Fruit fly (Drosophila melanogaster) whole organism, embryonic: ENCODE data around the gene Tsp33B.

Source experiments
- Abd-B ChIP-seq: fragments of 200-800 bp; sonication (Bioruptor generic); optimal IDR thresholded peaks from 2 replicates; lab custom pipeline; 2018; ENCODE audit warnings: missing biosample characterization, mild to moderate bottlenecking, missing genetic modification characterization, moderate library complexity
- Aef1 ChIP-seq: fragments of 200-800 bp; sonication (Bioruptor generic); IDR thresholded peaks from 3 replicates; pipeline ENCODE4 v1.3.6; 2022; ENCODE audit warnings: missing biosample characterization, missing genetic modification characterization
- Bgb ChIP-seq: fragments of 200-800 bp; sonication (Bioruptor generic); IDR thresholded peaks from 2 replicates; pipeline ENCODE4 v1.3.6; 2022; ENCODE audit warnings: missing biosample characterization, missing genetic modification characterization; ENCODE audit not compliant: partially characterized antibody
- CG11560 ChIP-seq: fragments of 200-800 bp; sonication (Bioruptor generic); IDR thresholded peaks from 3 replicates; pipeline ENCODE4 v1.3.6; 2022; ENCODE audit warnings: missing biosample characterization, missing genetic modification characterization
- CG13894 ChIP-seq: fragments of 200-800 bp; sonication (Bioruptor generic); optimal IDR thresholded peaks from 3 replicates; lab custom pipeline; 2018; ENCODE audit warnings: missing biosample characterization, mild to moderate bottlenecking, missing genetic modification characterization, moderate library complexity
- CG15479 ChIP-seq: fragments of 200-800 bp; sonication (Bioruptor generic); optimal IDR thresholded peaks from 3 replicates; lab custom pipeline; 2019; ENCODE audit warnings: missing biosample characterization, mild to moderate bottlenecking, missing genetic modification characterization, moderate library complexity
- CG17359 ChIP-seq: fragments of 200-800 bp; sonication (Bioruptor generic); optimal IDR thresholded peaks from 3 replicates; lab custom pipeline; 2018; ENCODE audit warnings: missing biosample characterization, mild to moderate bottlenecking, missing genetic modification characterization, moderate library complexity
- CG1832 ChIP-seq: fragments of 200-800 bp; sonication (Bioruptor generic); optimal IDR thresholded peaks from 2 replicates; lab custom pipeline; 2017; ENCODE audit warnings: missing biosample characterization, mild to moderate bottlenecking, missing genetic modification characterization, inconsistent platforms
- CG2889 ChIP-seq: fragments of 200-800 bp; sonication (Bioruptor generic); IDR thresholded peaks from 3 replicates; pipeline ENCODE4 v1.3.6; 2022; ENCODE audit warnings: missing biosample characterization, missing genetic modification characterization
- CG3838 ChIP-seq: fragments of 200-800 bp; sonication (Bioruptor generic); optimal IDR thresholded peaks from 3 replicates; lab custom pipeline; 2016; ENCODE audit warnings: missing biosample characterization, missing genetic modification characterization
- CG42726 ChIP-seq: fragments of 200-800 bp; sonication (Bioruptor generic); IDR thresholded peaks from 2 replicates; pipeline ENCODE4 v1.3.6; 2022; ENCODE audit warnings: missing biosample characterization, missing genetic modification characterization; ENCODE audit not compliant: partially characterized antibody
- CG5953 ChIP-seq: fragments of 200-800 bp; sonication (Bioruptor generic); IDR thresholded peaks from 2 replicates; pipeline ENCODE4 v1.3.6; 2022; ENCODE audit warnings: missing biosample characterization, missing genetic modification characterization
- CG6765 ChIP-seq: fragments of 200-800 bp; sonication (Bioruptor generic); optimal IDR thresholded peaks from 3 replicates; lab custom pipeline; 2017; ENCODE audit warnings: missing biosample characterization, mild to moderate bottlenecking, missing genetic modification characterization
- CG7786 ChIP-seq: fragments of 200-800 bp; sonication (Bioruptor generic); optimal IDR thresholded peaks from 2 replicates; lab custom pipeline; 2016; ENCODE audit warnings: missing biosample characterization, missing genetic modification characterization
- CG7987 ChIP-seq: fragments of 200-800 bp; sonication (Bioruptor generic); optimal IDR thresholded peaks from 2 replicates; lab custom pipeline; 2018; ENCODE audit warnings: missing biosample characterization, mild to moderate bottlenecking, missing genetic modification characterization, moderate library complexity
- CG8924 ChIP-seq: fragments of 200-800 bp; optimal IDR thresholded peaks from 3 replicates; lab custom pipeline; 2019; ENCODE audit warnings: missing biosample characterization, mild to moderate bottlenecking, missing genetic modification characterization, moderate library complexity
- CG9609 ChIP-seq: fragments of 200-800 bp; sonication (Bioruptor generic); optimal IDR thresholded peaks from 3 replicates; lab custom pipeline; 2016; ENCODE audit warnings: missing biosample characterization, missing genetic modification characterization
- CHES-1-like ChIP-seq: fragments of 200-800 bp; sonication (Bioruptor generic); optimal IDR thresholded peaks from 2 replicates; lab custom pipeline; 2016; ENCODE audit warnings: missing biosample characterization, missing genetic modification characterization
- Camta ChIP-seq: fragments of 200-800 bp; sonication (Bioruptor generic); optimal IDR thresholded peaks from 2 replicates; lab custom pipeline; 2016; ENCODE audit warnings: missing biosample characterization, missing genetic modification characterization
- Dad ChIP-seq: fragments of 200-800 bp; sonication (Bioruptor generic); optimal IDR thresholded peaks from 3 replicates; lab custom pipeline; 2016; ENCODE audit warnings: missing biosample characterization, missing genetic modification characterization
- Dip2 ChIP-seq: fragments of 200-800 bp; sonication (Bioruptor generic); IDR thresholded peaks from 2 replicates; pipeline ENCODE4 v1.3.6; 2022; ENCODE audit warnings: missing biosample characterization, missing genetic modification characterization
- H2.0 ChIP-seq: fragments of 200-800 bp; sonication (Bioruptor generic); IDR thresholded peaks from 2 replicates; pipeline ENCODE4 v1.3.6; 2022; ENCODE audit warnings: missing biosample characterization, missing genetic modification characterization
- HmgD ChIP-seq: fragments of 200-800 bp; sonication (Bioruptor generic); optimal IDR thresholded peaks from 3 replicates; lab custom pipeline; 2016; ENCODE audit warnings: missing biosample characterization, missing genetic modification characterization
- Hr51 ChIP-seq, 2 experiments: fragments of 200-800 bp; sonication (Bioruptor generic); optimal IDR thresholded peaks; 2 replicates in 1 of 2; 3 replicates in 1 of 2; lab custom pipeline; 2016 to 2018; ENCODE audit warnings: missing biosample characterization in 2 of 2, missing genetic modification characterization in 2 of 2, mild to moderate bottlenecking in 1 of 2, moderate library complexity in 1 of 2
- Hsf ChIP-seq: fragments of 200-800 bp; sonication (Bioruptor generic); optimal IDR thresholded peaks from 3 replicates; lab custom pipeline; 2016; ENCODE audit warnings: missing biosample characterization, missing genetic modification characterization
- Jarid2 ChIP-seq: fragments of 200-800 bp; sonication (Bioruptor generic); optimal IDR thresholded peaks from 3 replicates; lab custom pipeline; 2017; ENCODE audit warnings: mild to moderate bottlenecking, missing biosample characterization, missing genetic modification reagents, missing genetic modification characterization
- Lim3 ChIP-seq: fragments of 200-800 bp; sonication (Bioruptor generic); IDR thresholded peaks from 2 replicates; pipeline ENCODE4 v1.3.6; 2022; ENCODE audit warnings: missing biosample characterization, missing genetic modification characterization
- Lpt ChIP-seq: fragments of >200 bp; optimal IDR thresholded peaks from 2 replicates; lab custom pipeline; 2018; ENCODE audit warnings: missing biosample characterization, missing genetic modification characterization
- NC2β ChIP-seq: fragments of 200-800 bp; sonication (Bioruptor generic); optimal IDR thresholded peaks from 2 replicates; lab custom pipeline; 2016; ENCODE audit warnings: missing biosample characterization, missing genetic modification characterization
- Nf-YC ChIP-seq: fragments of 200-800 bp; optimal IDR thresholded peaks from 3 replicates; lab custom pipeline; 2019; ENCODE audit warnings: missing biosample characterization, mild to moderate bottlenecking, missing genetic modification characterization, moderate library complexity
- ac ChIP-seq: fragments of 200-800 bp; sonication (Bioruptor generic); optimal IDR thresholded peaks from 3 replicates; lab custom pipeline; 2017; ENCODE audit warnings: missing biosample characterization, mild to moderate bottlenecking, missing genetic modification characterization
- az2 ChIP-seq: fragments of 200-800 bp; sonication (Bioruptor generic); optimal IDR thresholded peaks from 3 replicates; lab custom pipeline; 2016; ENCODE audit warnings: missing biosample characterization, missing genetic modification characterization
- bigmax ChIP-seq: fragments of 200-800 bp; sonication (Bioruptor generic); optimal IDR thresholded peaks from 2 replicates; lab custom pipeline; 2018; ENCODE audit warnings: missing biosample characterization, mild to moderate bottlenecking, missing genetic modification characterization
- btn ChIP-seq: fragments of 200-800 bp; sonication (Bioruptor generic); optimal IDR thresholded peaks from 2 replicates; lab custom pipeline; 2016; ENCODE audit warnings: missing biosample characterization, missing genetic modification characterization
- cad ChIP-seq: fragments of >200 bp; optimal IDR thresholded peaks from 2 replicates; lab custom pipeline; 2017; ENCODE audit warnings: missing biosample characterization, missing genetic modification characterization
- dmrt99B ChIP-seq: fragments of 200-800 bp; sonication (Bioruptor generic); optimal IDR thresholded peaks from 2 replicates; lab custom pipeline; 2018; ENCODE audit warnings: missing biosample characterization, mild to moderate bottlenecking, missing genetic modification characterization, moderate library complexity
- esg ChIP-seq: fragments of 200-800 bp; sonication (Bioruptor generic); conservative IDR thresholded peaks from 2 replicates; pipeline ENCODE4 v1.3.6; 2022; ENCODE audit warnings: missing biosample characterization, missing genetic modification characterization
- exex ChIP-seq: fragments of 200-800 bp; sonication (Bioruptor generic); optimal IDR thresholded peaks from 4 replicates; lab custom pipeline; 2018; ENCODE audit warnings: missing biosample characterization, mild to moderate bottlenecking, missing genetic modification characterization, moderate library complexity
- ftz-f1 ChIP-seq: fragments of 200-800 bp; sonication (Bioruptor generic); optimal IDR thresholded peaks from 2 replicates; lab custom pipeline; 2016; ENCODE audit warnings: missing biosample characterization, missing genetic modification characterization
- gce ChIP-seq: fragments of 200-800 bp; sonication (Bioruptor generic); IDR thresholded peaks from 3 replicates; pipeline ENCODE4 v1.3.6; 2022; ENCODE audit warnings: missing biosample characterization, missing genetic modification characterization
- gcm ChIP-seq: fragments of 200-800 bp; sonication (Bioruptor generic); optimal IDR thresholded peaks from 2 replicates; lab custom pipeline; 2019; ENCODE audit warnings: missing biosample characterization, mild to moderate bottlenecking, missing genetic modification characterization, moderate library complexity
- ind ChIP-seq: fragments of 200-800 bp; sonication (Bioruptor generic); optimal IDR thresholded peaks from 3 replicates; lab custom pipeline; 2016; ENCODE audit warnings: missing biosample characterization, missing genetic modification characterization
- jumu ChIP-seq: fragments of 200-800 bp; sonication (Bioruptor generic); optimal IDR thresholded peaks from 3 replicates; lab custom pipeline; 2016; ENCODE audit warnings: missing biosample characterization, missing genetic modification characterization
- kay ChIP-seq: fragments of 200-800 bp; sonication (Bioruptor generic); optimal IDR thresholded peaks from 2 replicates; lab custom pipeline; 2016; ENCODE audit warnings: missing biosample characterization, missing genetic modification characterization
- lmd ChIP-seq: fragments of 200-800 bp; sonication (Bioruptor generic); IDR thresholded peaks from 2 replicates; pipeline ENCODE4 v1.3.6; 2022; ENCODE audit warnings: missing biosample characterization, missing genetic modification characterization
- mam ChIP-seq: fragments of 200-800 bp; sonication (Bioruptor generic); optimal IDR thresholded peaks from 3 replicates; lab custom pipeline; 2016; ENCODE audit warnings: missing biosample characterization, missing genetic modification characterization
- nmo ChIP-seq: fragments of 200-800 bp; sonication (Bioruptor generic); optimal IDR thresholded peaks from 2 replicates; lab custom pipeline; 2018; ENCODE audit warnings: missing biosample characterization, mild to moderate bottlenecking, missing genetic modification characterization, moderate library complexity
- pb ChIP-seq: fragments of 200-800 bp; sonication (Bioruptor generic); optimal IDR thresholded peaks from 3 replicates; lab custom pipeline; 2016; ENCODE audit warnings: missing biosample characterization, missing genetic modification characterization
- pnt ChIP-seq: fragments of 200-800 bp; sonication (Bioruptor generic); optimal IDR thresholded peaks from 3 replicates; lab custom pipeline; 2016; ENCODE audit warnings: missing biosample characterization, missing genetic modification characterization
- sisA ChIP-seq: fragments of 200-800 bp; sonication (Bioruptor generic); IDR thresholded peaks from 2 replicates; pipeline ENCODE4 v1.3.6; 2022; ENCODE audit warnings: missing biosample characterization, missing genetic modification characterization
- slbo ChIP-seq: fragments of 200-800 bp; sonication (Bioruptor generic); IDR thresholded peaks from 2 replicates; pipeline ENCODE4 v1.3.6; 2022; ENCODE audit warnings: missing biosample characterization, missing genetic modification characterization
- tup ChIP-seq: fragments of 200-800 bp; sonication (Bioruptor generic); optimal IDR thresholded peaks from 2 replicates; lab custom pipeline; 2016; ENCODE audit warnings: missing biosample characterization, mild to moderate bottlenecking, missing genetic modification characterization, moderate library complexity

The Tsp33B gene

dm6 chr2L:11829277-11829676, 37.1 kb upstream of the Tsp33B start, which contains the start of gene esc (continued):
- TF ChIP-seq az2 (GFP tag; lab: Kevin White, UChicago) (no peak), ftz-f1 (GFP tag; lab: Kevin White, UChicago) (peak; percentile 25), CG13894 (no peak), Lim3 (no peak), Bgb (GFP tag; lab: Robert Waterston, UW) (peak; percentile 26; the same call in 1 of the 2 replicates), Hsf (peak; percentile 37), dmrt99B (tag; lab: Kevin White, UChicago) (no peak), pb (GFP tag; lab: Kevin White, UChicago) (peak; percentile 5), nmo (GFP tag; lab: Kevin White, UChicago) (peak; percentile 62), CG8924 (tag; lab: Kevin White, UChicago) (no peak), NC2β (peak; percentile 47), Nf-YC (no peak), CG11560 (tag; lab: Robert Waterston, UW) (no peak), Hr51 (GFP tag; optimal IDR thresholded peaks at IDR 0.05; lab: Kevin White, UChicago) (no peak), CG9609 (GFP tag; lab: Kevin White, UChicago) (peak; percentile 49), CG15479 (no peak), CG3838 (GFP tag; lab: Kevin White, UChicago) (no peak), gce (GFP tag; lab: Robert Waterston, UW) (no peak), sisA (GFP tag; lab: Robert Waterston, UW) (no peak), exex (tag; lab: Kevin White, UChicago) (no peak), mam (GFP tag; lab: Kevin White, UChicago) (peak; percentile 45), lmd (GFP tag; lab: Robert Waterston, UW) (no peak; the same call in 1 of the 2 replicates), CHES-1-like (GFP tag; lab: Kevin White, UChicago) (peak; percentile 39), Lpt (no peak), Aef1 (GFP tag; lab: Robert Waterston, UW) (no peak), Camta (GFP tag; lab: Kevin White, UChicago) (peak; percentile 11), Jarid2 (GFP tag; lab: Kevin White, UChicago) (no peak), CG7987 (no peak), esg (GFP tag; lab: Robert Waterston, UW) (no peak), pnt (GFP tag; lab: Kevin White, UChicago) (no peak), CG6765 (no peak), CG17359 (tag; lab: Kevin White, UChicago) (no peak), CG2889 (GFP tag; lab: Robert Waterston, UW) (no peak), CG5953 (GFP tag; lab: Robert Waterston, UW) (no peak), H2.0 (GFP tag; lab: Robert Waterston, UW) (no peak), gcm (no peak), CG1832 (GFP tag; lab: Kevin White, UChicago) (no peak), cad (GFP tag; lab: Kevin White, UChicago) (no peak), Dad (GFP tag; lab: Kevin White, UChicago) (no peak), kay (no peak), Dip2 (GFP tag; lab: Robert Waterston, UW) (no peak), ind (no peak), HmgD (GFP tag; lab: Kevin White, UChicago) (peak; percentile 65), btn (GFP tag; lab: Kevin White, UChicago) (peak; percentile 5), bigmax (GFP tag; lab: Kevin White, UChicago) (no peak), tup (no peak), slbo (peak; percentile 39; the same call in 1 of the 2 replicates), Abd-B (GFP tag; lab: Kevin White, UChicago) (peak; percentile 2), ac (no peak), CG42726 (GFP tag; lab: Robert Waterston, UW) (no peak), jumu (GFP tag; lab: Kevin White, UChicago) (peak; percentile 57), CG7786 (peak; percentile 64)
